Worm (Caenorhabditis elegans) whole organism, midembryonic: ENCODE measurements around the gene eat-2.

ENCODE experiments used
- T22C8.4 ChIP-seq: fragments of 200-800 bp; sonication (Bioruptor generic); IDR thresholded peaks from 2 replicates; pipeline ENCODE4 v1.3.6; 2022; ENCODE audit warnings: missing genetic modification characterization, missing compliant biosample characterization
- flt-1 ChIP-seq: fragments of 200-800 bp; sonication (Bioruptor generic); IDR thresholded peaks from 2 replicates; pipeline ENCODE4 v1.3.6; 2022; ENCODE audit warnings: missing genetic modification characterization, missing compliant biosample characterization
- med-1 ChIP-seq: sonication (generic microtip); optimal IDR thresholded peaks from 2 replicates; lab custom pipeline; 2017; ENCODE audit warnings: missing genetic modification characterization, mild to moderate bottlenecking, missing compliant biosample characterization, antibody characterized with exemption, missing genetic modification reagents; ENCODE audit not compliant: insufficient read depth
- ref-1 ChIP-seq: fragments of 200-800 bp; sonication (Bioruptor generic); conservative IDR thresholded peaks from 2 replicates; pipeline ENCODE4 v1.3.6; 2022; ENCODE audit warnings: missing genetic modification reagents, missing genetic modification characterization, missing compliant biosample characterization
- ztf-29 ChIP-seq: fragments of 200-800 bp; sonication (Bioruptor generic); IDR thresholded peaks from 2 replicates; pipeline ENCODE4 v1.3.6; 2022; ENCODE audit warnings: missing genetic modification reagents, missing genetic modification characterization, missing compliant biosample characterization

DNA sequence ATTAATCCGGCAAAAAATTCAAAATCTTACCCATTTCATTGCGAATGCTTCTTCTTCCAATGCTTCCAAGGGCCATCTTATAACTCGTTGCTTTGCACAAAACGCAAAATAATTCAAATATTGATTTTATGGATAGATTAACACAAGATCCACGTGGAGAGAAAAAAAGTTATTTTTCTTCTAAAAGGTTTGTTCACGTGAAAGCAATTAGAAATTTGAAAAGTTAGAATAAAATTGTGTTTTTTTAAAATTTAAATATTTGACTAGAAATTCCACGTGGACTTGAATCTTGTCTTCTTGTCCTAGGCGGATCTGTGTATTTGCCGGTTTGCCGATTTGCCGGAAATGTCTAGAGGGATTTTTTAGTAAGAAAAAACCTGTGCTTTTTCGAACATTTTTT, 3.6 kb upstream of the eat-2 start, which contains the start of gene Y48B6A.5:
- TF ChIP-seq ztf-29 (GFP tag; lab: Robert Waterston, UW): no peak
- TF ChIP-seq flt-1: no peak
- no peak for TF ChIP-seq ref-1 (GFP tag; lab: Robert Waterston, UW)
- no peak for TF ChIP-seq med-1 (GFP tag; lab: Kevin White, UChicago)
- TF ChIP-seq T22C8.4 (GFP tag; lab: Robert Waterston, UW): no peak
